Worm (Caenorhabditis elegans): ENCODE data around the gene bcmo-1.

DNA sequence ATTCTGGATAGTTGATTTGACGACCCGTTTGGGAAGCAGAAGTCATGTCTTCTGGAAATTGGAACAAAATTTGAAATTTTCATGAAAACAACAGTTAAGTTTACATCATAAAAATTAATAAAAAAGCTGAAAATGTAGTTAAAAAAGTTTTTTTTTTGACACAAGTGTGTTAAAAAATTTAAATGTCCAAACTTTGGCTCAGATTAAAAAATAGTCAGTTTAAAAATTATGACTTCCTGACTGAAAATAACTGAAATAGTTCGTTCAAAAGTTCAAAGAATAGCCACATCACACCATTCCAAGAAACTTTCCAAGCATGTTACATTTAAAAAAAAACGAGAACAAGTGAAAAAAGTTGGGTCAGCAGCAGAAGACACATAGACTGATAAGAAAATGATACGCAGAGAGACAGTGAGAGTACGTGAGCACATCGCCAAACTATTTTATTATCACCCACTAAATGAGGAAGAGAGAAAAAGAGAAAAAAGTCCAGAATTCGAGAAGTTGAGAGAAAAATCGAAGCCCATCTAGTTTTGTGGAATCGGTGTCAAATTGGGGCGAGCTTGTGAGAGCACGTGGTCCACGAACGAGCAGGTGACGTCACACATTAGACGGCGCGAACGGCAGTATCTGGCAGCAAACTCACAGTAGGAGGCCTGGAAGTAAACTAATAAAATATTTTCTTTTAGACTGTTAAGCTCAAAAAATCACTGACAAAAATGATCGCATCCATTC, 13.9 kb upstream of the bcmo-1 start, which contains the start of gene acl-7:
- no peak for TF ChIP-seq ama-1 (optimal IDR thresholded peaks at IDR 0.05)
- no peak for TF ChIP-seq pag-3 (tag; optimal IDR thresholded peaks at IDR 0.05; ENCODE audit: borderline replicate concordance)
- no peak for TF ChIP-seq unc-55 (GFP tag; optimal IDR thresholded peaks at IDR 0.05)
- no peak for TF ChIP-seq nhr-11 (tag; optimal IDR thresholded peaks at IDR 0.05)
- TF ChIP-seq elt-2 (tag; optimal IDR thresholded peaks at IDR 0.05), result peak; percentile 44
- no peak for TF ChIP-seq elt-4 (tag; optimal IDR thresholded peaks at IDR 0.05)
- no peak for TF ChIP-seq pqm-1 (tag; optimal IDR thresholded peaks at IDR 0.05)
- no peak for TF ChIP-seq npax-4 (tag; optimal IDR thresholded peaks at IDR 0.05)
- TF ChIP-seq nfya-1 (tag; optimal IDR thresholded peaks at IDR 0.05), result no peak
- no peak for TF ChIP-seq C38D4.7 (GFP tag; optimal IDR thresholded peaks at IDR 0.05)
- TF ChIP-seq dmd-4 (tag; optimal IDR thresholded peaks at IDR 0.05; ENCODE audit: borderline replicate concordance), result no peak
- TF ChIP-seq ceh-34 (tag; optimal IDR thresholded peaks at IDR 0.05), result no peak
- no peak for TF ChIP-seq K09A11.1 (tag; optimal IDR thresholded peaks at IDR 0.05; ENCODE audit: insufficient read depth)
